Fruit fly (Drosophila melanogaster): ENCODE data around the gene CG4935.

The CG4935 gene

DNA sequence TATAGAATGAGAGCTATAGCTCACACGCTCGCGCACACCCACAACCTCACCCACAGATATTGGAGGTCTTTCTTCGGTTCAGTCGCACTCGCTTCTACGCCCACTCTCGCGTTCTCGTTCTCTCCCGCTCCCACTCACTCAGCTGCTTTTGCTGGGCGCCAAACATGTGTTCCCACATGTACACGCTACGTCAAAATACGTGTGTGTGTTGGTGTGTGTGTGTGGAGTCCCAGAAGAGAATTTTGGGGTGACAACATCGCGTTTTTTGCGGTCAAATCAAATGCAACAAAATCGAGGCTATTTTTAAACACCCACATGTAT, 9.5 kb downstream of the CG4935 start (continued):
- TF ChIP-seq ftz-f1 (GFP tag; optimal IDR thresholded peaks at IDR 0.05) (peak; percentile 89), Ravus (GFP tag; IDR thresholded peaks at IDR 0.05) (no peak), chn (GFP tag; optimal IDR thresholded peaks at IDR 0.05) (peak; percentile 62), Sry-δ (GFP tag; optimal IDR thresholded peaks at IDR 0.05) (no peak), lov (optimal IDR thresholded peaks at IDR 0.05) (no peak), lov (GFP tag; IDR thresholded peaks at IDR 0.05) (no peak), inv (GFP tag; IDR thresholded peaks at IDR 0.05; ENCODE audit: partially characterized antibody) (no peak), CG30020 (tag; optimal IDR thresholded peaks at IDR 0.05) (no peak), hth (optimal IDR thresholded peaks at IDR 0.05) (no peak), Dref (GFP tag; IDR thresholded peaks at IDR 0.05) (no peak), Fer3 (tag; optimal IDR thresholded peaks at IDR 0.05) (no peak), Elba2 (GFP tag; optimal IDR thresholded peaks at IDR 0.05) (no peak), CG3065 (GFP tag; optimal IDR thresholded peaks at IDR 0.05) (no peak), dm (GFP tag; optimal IDR thresholded peaks at IDR 0.05) (peak; percentile 62), Gsc (GFP tag; IDR thresholded peaks at IDR 0.05) (no peak), HmgZ (tag; optimal IDR thresholded peaks at IDR 0.05) (peak; percentile 19), Oaz (GFP tag; IDR thresholded peaks at IDR 0.05) (no peak), Hmx (GFP tag; optimal IDR thresholded peaks at IDR 0.05) (no peak), CG12659 (GFP tag; optimal IDR thresholded peaks at IDR 0.05) (no peak), CG1529 (GFP tag; optimal IDR thresholded peaks at IDR 0.05) (no peak), wor (GFP tag; IDR thresholded peaks at IDR 0.05) (no peak), Sin3A (optimal IDR thresholded peaks at IDR 0.05) (no peak), HLHmδ (GFP tag; optimal IDR thresholded peaks at IDR 0.05) (peak; percentile 86), CG13894 (tag; optimal IDR thresholded peaks at IDR 0.05) (peak; percentile 55), Trl (optimal IDR thresholded peaks at IDR 0.05) (peak; percentile 66 to 89), Trl (GFP tag; optimal IDR thresholded peaks at IDR 0.05) (no peak), abd-A (tag; optimal IDR thresholded peaks at IDR 0.05) (peak; percentile 77), chm (GFP tag; IDR thresholded peaks at IDR 0.05) (no peak), ash1 (GFP tag; optimal IDR thresholded peaks at IDR 0.05) (peak; percentile 43), PHDP (tag; optimal IDR thresholded peaks at IDR 0.05) (no peak), Dfd (GFP tag; optimal IDR thresholded peaks at IDR 0.05) (no peak), CG17912 (GFP tag; optimal IDR thresholded peaks at IDR 0.05) (peak; percentile 6), kni (GFP tag; optimal IDR thresholded peaks at IDR 0.05) (peak; percentile 48), nom (GFP tag; optimal IDR thresholded peaks at IDR 0.05) (peak; percentile 41), NFAT (GFP tag; IDR thresholded peaks at IDR 0.05) (no peak), CG4424 (GFP tag; optimal IDR thresholded peaks at IDR 0.05) (no peak), br (optimal IDR thresholded peaks at IDR 0.05) (no peak), Med (GFP tag) (peak; percentile 78), CG3163 (GFP tag; optimal IDR thresholded peaks at IDR 0.05) (no peak), fd3F (GFP tag; optimal IDR thresholded peaks at IDR 0.05) (no peak), grau (tag; optimal IDR thresholded peaks at IDR 0.05) (no peak), slou (GFP tag; optimal IDR thresholded peaks at IDR 0.05) (no peak), CG16863 (GFP tag; optimal IDR thresholded peaks at IDR 0.05) (no peak), CG10543 (GFP tag; optimal IDR thresholded peaks at IDR 0.05) (peak; percentile 71), Asciz (GFP tag; optimal IDR thresholded peaks at IDR 0.05) (no peak), CG1024 (GFP tag; IDR thresholded peaks at IDR 0.05) (no peak), trem (tag; optimal IDR thresholded peaks at IDR 0.05) (no peak), CG10147 (GFP tag; optimal IDR thresholded peaks at IDR 0.05) (no peak), sisA (GFP tag; IDR thresholded peaks at IDR 0.05) (no peak), Nf-YB (GFP tag; optimal IDR thresholded peaks at IDR 0.05) (no peak), CG33557 (GFP tag; optimal IDR thresholded peaks at IDR 0.05) (no peak), NC2α (GFP tag; optimal IDR thresholded peaks at IDR 0.05) (no peak), CG11560 (tag; IDR thresholded peaks at IDR 0.05) (no peak), sqz (GFP tag; optimal IDR thresholded peaks at IDR 0.05) (peak; percentile 48)
